Worm (Caenorhabditis elegans) whole organism, L4 larva: Measurements from ENCODE around the gene dsb-2.

Source experiments
- F10B5.3 ChIP-seq: sonication (generic microtip); optimal IDR thresholded peaks from 2 replicates; lab custom pipeline; 2016; ENCODE audit warnings: mild to moderate bottlenecking, missing genetic modification characterization, missing compliant biosample characterization
- F26F4.8 ChIP-seq: fragments of 200-800 bp; sonication (Bioruptor generic); conservative IDR thresholded peaks from 2 replicates; pipeline ENCODE4 v1.3.6; 2022; ENCODE audit warnings: missing genetic modification characterization, missing compliant biosample characterization
- Y105C5A.15 ChIP-seq: fragments of 200-800 bp; sonication (Bioruptor generic); IDR thresholded peaks from 2 replicates; pipeline ENCODE4 v1.3.6; 2022; ENCODE audit warnings: missing genetic modification characterization, missing compliant biosample characterization
- ama-1 ChIP-seq: fragments of 150-350 bp; optimal IDR thresholded peaks from 2 replicates; lab custom pipeline; 2014; ENCODE audit warnings: inconsistent platforms, mixed read lengths
- arid-1 ChIP-seq: fragments of 200-800 bp; sonication (Bioruptor generic); conservative IDR thresholded peaks from 2 replicates; pipeline ENCODE4 v1.3.6; 2022; ENCODE audit warnings: missing genetic modification reagents, missing genetic modification characterization, missing compliant biosample characterization
- ceh-20 ChIP-seq: fragments of 200-800 bp; sonication (Bioruptor generic); IDR thresholded peaks from 2 replicates; pipeline ENCODE4 v1.3.6; 2022; ENCODE audit warnings: missing genetic modification reagents, missing genetic modification characterization, missing compliant biosample characterization
- ceh-82 ChIP-seq: sonication (generic microtip); optimal IDR thresholded peaks from 2 replicates; lab custom pipeline; 2017; ENCODE audit warnings: missing biosample characterization, missing genetic modification characterization
- ces-1 ChIP-seq: fragments of 150-350 bp; sonication (generic microtip); optimal IDR thresholded peaks from 4 replicates; lab custom pipeline; 2014; ENCODE audit warnings: missing biosample characterization, missing genetic modification reagents, missing genetic modification characterization
- cey-2 ChIP-seq: sonication (generic microtip); optimal IDR thresholded peaks from 3 replicates; lab custom pipeline; 2017; ENCODE audit warnings: missing genetic modification characterization, mild to moderate bottlenecking, missing compliant biosample characterization, antibody characterized with exemption, borderline replicate concordance; ENCODE audit not compliant: insufficient read depth
- daf-19 ChIP-seq: fragments of 200-800 bp; sonication (Bioruptor generic); conservative IDR thresholded peaks from 2 replicates; pipeline ENCODE4 v1.3.6; 2022; ENCODE audit warnings: missing genetic modification characterization, missing compliant biosample characterization
- dmd-6 ChIP-seq: fragments of 200-800 bp; sonication (Bioruptor generic); IDR thresholded peaks from 2 replicates; pipeline ENCODE4 v1.3.6; 2022; ENCODE audit warnings: missing genetic modification reagents, missing genetic modification characterization, missing compliant biosample characterization
- dmd-8 ChIP-seq: fragments of 200-800 bp; sonication (Bioruptor generic); IDR thresholded peaks from 2 replicates; pipeline ENCODE4 v1.3.6; 2022; ENCODE audit warnings: missing genetic modification characterization, missing compliant biosample characterization
- dpl-1 ChIP-seq: fragments of 150-350 bp; optimal IDR thresholded peaks from 2 replicates; lab custom pipeline; 2014; ENCODE audit warnings: missing biosample characterization, missing genetic modification reagents, missing genetic modification characterization
- lin-1 ChIP-seq: fragments of 200-800 bp; sonication (Bioruptor generic); IDR thresholded peaks from 2 replicates; pipeline ENCODE4 v1.3.6; 2022; ENCODE audit warnings: missing genetic modification reagents, missing genetic modification characterization, missing compliant biosample characterization
- lin-13 ChIP-seq: fragments of 150-350 bp; optimal IDR thresholded peaks from 2 replicates; lab custom pipeline; 2014; ENCODE audit warnings: missing biosample characterization, missing genetic modification reagents, missing genetic modification characterization
- lin-29 ChIP-seq: fragments of 200-800 bp; sonication (Bioruptor generic); IDR thresholded peaks from 2 replicates; pipeline ENCODE4 v1.3.6; 2022; ENCODE audit warnings: missing genetic modification reagents, missing genetic modification characterization, missing compliant biosample characterization
- lir-3 ChIP-seq: sonication (generic microtip); optimal IDR thresholded peaks from 2 replicates; lab custom pipeline; 2016; ENCODE audit warnings: mild to moderate bottlenecking, missing genetic modification characterization, missing compliant biosample characterization
- madf-9 ChIP-seq: fragments of 200-800 bp; sonication (Bioruptor generic); conservative IDR thresholded peaks from 2 replicates; pipeline ENCODE4 v1.3.6; 2022; ENCODE audit warnings: missing genetic modification reagents, missing genetic modification characterization, missing compliant biosample characterization
- mdl-1 ChIP-seq, 2 experiments: fragments of 150-350 bp in 1 of 2; sonication (generic microtip) in 1 of 2; optimal IDR thresholded peaks; 2 replicates each; lab custom pipeline; 2014 to 2017; ENCODE audit warnings: missing biosample characterization in 2 of 2, missing genetic modification characterization in 2 of 2
- mxl-3 ChIP-seq: fragments of 200-800 bp; sonication (Bioruptor generic); optimal IDR thresholded peaks from 2 replicates; lab custom pipeline; 2018; ENCODE audit warnings: mild to moderate bottlenecking, missing genetic modification characterization, missing compliant biosample characterization
- nhr-10 ChIP-seq: fragments of 150-350 bp; optimal IDR thresholded peaks from 2 replicates; lab custom pipeline; 2014; ENCODE audit warnings: missing biosample characterization, missing genetic modification characterization
- nhr-25 ChIP-seq: sonication (generic microtip); optimal IDR thresholded peaks from 2 replicates; lab custom pipeline; 2017; ENCODE audit warnings: missing genetic modification characterization, mild to moderate bottlenecking, missing compliant biosample characterization, antibody characterized with exemption, moderate library complexity, borderline replicate concordance; ENCODE audit not compliant: insufficient read depth
- nhr-28 ChIP-seq: fragments of 150-350 bp; optimal IDR thresholded peaks from 2 replicates; lab custom pipeline; 2014; ENCODE audit warnings: missing biosample characterization, missing genetic modification characterization
- nhr-6 ChIP-seq: fragments of 150-350 bp; optimal IDR thresholded peaks from 2 replicates; lab custom pipeline; 2014; ENCODE audit warnings: missing biosample characterization, missing genetic modification characterization
- nhr-76 ChIP-seq: fragments of 150-350 bp; optimal IDR thresholded peaks from 2 replicates; lab custom pipeline; 2014; ENCODE audit warnings: missing biosample characterization, missing genetic modification characterization
- nhr-77 ChIP-seq: fragments of 150-350 bp; optimal IDR thresholded peaks from 2 replicates; lab custom pipeline; 2014; ENCODE audit warnings: missing biosample characterization, missing genetic modification characterization
- pqm-1 ChIP-seq: sonication (generic microtip); optimal IDR thresholded peaks from 2 replicates; lab custom pipeline; 2017; ENCODE audit warnings: missing biosample characterization, missing genetic modification characterization
- unc-130 ChIP-seq: sonication (generic microtip); optimal IDR thresholded peaks from 2 replicates; lab custom pipeline; 2016; ENCODE audit warnings: missing genetic modification reagents, missing genetic modification characterization, missing compliant biosample characterization
- ztf-11 ChIP-seq: fragments of 150-350 bp; optimal IDR thresholded peaks from 2 replicates; lab custom pipeline; 2014; ENCODE audit warnings: missing biosample characterization, missing genetic modification characterization

The dsb-2 gene

DNA sequence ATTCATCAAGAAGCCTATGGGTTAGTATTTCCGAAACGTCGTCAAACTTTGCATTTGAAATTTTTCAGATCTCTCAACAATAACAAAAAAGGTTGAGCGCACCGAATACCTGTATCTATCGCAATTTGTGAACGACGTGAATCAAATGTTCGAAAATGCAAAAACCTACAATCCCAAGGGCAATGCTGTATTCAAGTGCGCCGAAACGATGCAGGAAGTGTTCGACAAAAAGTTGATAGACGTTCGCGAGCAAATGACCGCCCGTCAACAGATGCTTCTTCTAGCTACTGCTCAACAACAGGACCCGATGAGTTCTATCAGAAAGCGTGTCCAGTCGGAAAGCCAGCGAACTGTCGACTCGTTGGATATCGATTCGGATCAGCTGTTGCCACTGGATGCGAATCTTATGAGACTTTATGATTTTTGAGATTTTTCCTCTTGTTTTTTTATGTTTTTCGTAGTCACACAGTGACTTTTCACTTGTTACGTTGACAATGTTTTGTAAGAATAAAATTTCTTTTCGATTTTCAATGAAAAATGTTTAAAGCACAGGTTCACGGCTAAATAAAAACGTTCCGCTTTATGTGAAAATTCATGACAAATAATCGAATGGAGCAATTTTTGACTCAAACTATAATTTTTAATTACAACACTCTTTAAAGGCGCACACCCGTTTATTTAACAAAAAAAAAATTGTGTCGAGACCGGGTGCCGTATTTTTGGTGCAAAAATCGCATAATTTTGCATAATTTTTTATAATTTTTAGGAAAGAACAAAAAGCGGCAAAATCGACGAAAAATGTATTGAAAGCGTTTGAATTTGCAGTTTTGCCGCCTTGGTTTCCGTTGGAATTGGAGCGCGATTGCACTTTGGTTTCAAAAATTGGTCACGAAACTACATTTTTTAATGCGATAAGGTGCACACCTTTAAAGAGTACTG, 3.3 kb upstream of the dsb-2 start (continued):
- TF ChIP-seq dmd-8 (GFP tag; lab: Robert Waterston, UW) (no peak), lir-3 (tag; lab: Kevin White, UChicago) (peak; percentile 50), Y105C5A.15 (GFP tag; lab: Robert Waterston, UW) (no peak), nhr-76 (tag; lab: Kevin White, UChicago) (no peak), nhr-25 (tag; lab: Kevin White, UChicago) (peak; percentile 66), arid-1 (GFP tag; lab: Robert Waterston, UW) (0 out of 2 replicates have a peak, but pooled peaks have one; percentile 42), mdl-1 (tag; optimal IDR thresholded peaks at IDR 0.05; lab: Kevin White, UChicago) (peak in 1 of 2 experiments; percentile 16)

DNA sequence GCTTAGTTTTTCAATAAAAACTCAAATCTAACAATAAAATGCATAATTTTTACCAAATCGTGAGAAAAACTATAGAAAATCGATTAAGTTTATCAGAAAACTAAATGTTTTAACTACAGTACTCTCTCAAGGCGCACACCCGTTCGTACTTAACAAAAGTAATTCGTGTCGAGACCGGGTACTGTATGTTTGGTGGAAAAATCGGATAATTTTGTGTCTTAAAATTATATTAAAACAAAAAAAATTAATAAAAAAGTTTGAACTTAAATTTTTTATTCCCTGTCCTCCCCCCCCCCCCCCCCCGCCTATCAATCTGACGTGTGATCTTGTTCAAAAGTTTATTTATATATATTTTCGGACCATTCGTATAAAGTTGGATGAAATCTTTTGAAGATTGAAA, 2.6 kb upstream of the dsb-2 start, which contains the start of gene F26H11.4:
Gene F26H11.4, plus strand, starts transcription at position 301 of the 400 bp plus-strand sequence.
- TF ChIP-seq nhr-6 (tag; lab: Kevin White, UChicago): no peak
- TF ChIP-seq lin-1: 0 out of 2 replicates have a peak, but pooled peaks have one; percentile 3

ce11 chrII:14413035-14413525, 2.2 kb downstream of the dsb-2 start, which contains the start of gene exl-1:
Gene exl-1, minus strand, starts transcription at chrII:14413475.
- TF ChIP-seq dpl-1 (GFP tag; lab: Kevin White, UChicago) (peak; percentile 1), daf-19 (0 out of 2 replicates have a peak, but pooled peaks have one; percentile 40), nhr-25 (tag; lab: Kevin White, UChicago) (no peak)

DNA sequence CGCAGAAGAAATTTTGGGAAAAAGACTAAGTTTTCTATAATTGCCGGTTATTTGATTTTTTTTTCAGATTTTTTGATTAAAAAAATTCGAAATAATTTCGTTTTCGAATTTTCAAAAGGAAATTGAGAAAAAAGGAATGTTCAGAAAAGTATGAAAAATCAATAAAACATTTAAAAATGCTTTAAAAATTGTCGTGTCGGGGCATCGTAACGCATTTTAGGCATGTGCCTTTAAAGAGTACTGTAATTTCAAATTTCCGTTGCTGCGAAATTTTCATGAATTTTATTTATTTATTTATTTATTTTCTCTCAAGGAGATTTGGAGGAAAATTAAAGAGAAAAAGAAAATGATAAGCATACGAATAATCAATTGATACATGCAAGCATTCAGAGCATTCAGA, 2.8 kb downstream of the dsb-2 start:
- TF ChIP-seq nhr-28 (tag; lab: Kevin White, UChicago): no peak
- TF ChIP-seq ceh-20 (GFP tag; lab: Robert Waterston, UW): no peak
- TF ChIP-seq ztf-11 (tag; lab: Kevin White, UChicago): no peak
- no peak for TF ChIP-seq ces-1 (GFP tag; lab: Kevin White, UChicago)
- TF ChIP-seq ama-1 (lab: Kevin White, UChicago): no peak
- no peak for TF ChIP-seq F10B5.3 (tag; lab: Kevin White, UChicago)
- no peak for TF ChIP-seq cey-2 (tag; lab: Kevin White, UChicago)

ce11 chrII:14415427-14415826, 4.5 kb downstream of the dsb-2 start:
- TF ChIP-seq nhr-10 (tag; lab: Kevin White, UChicago): no peak
- TF ChIP-seq unc-130: no peak
- no peak for TF ChIP-seq lin-29
- no peak for TF ChIP-seq mxl-3 (GFP tag; lab: Kevin White, UChicago)
- TF ChIP-seq arid-1 (GFP tag; lab: Robert Waterston, UW): no peak
- no peak for TF ChIP-seq madf-9 (GFP tag; lab: Robert Waterston, UW)
- no peak for TF ChIP-seq nhr-77 (tag; lab: Kevin White, UChicago)
- no peak for TF ChIP-seq F26F4.8 (GFP tag; lab: Robert Waterston, UW)
- TF ChIP-seq pqm-1 (tag; lab: Kevin White, UChicago): peak; percentile 6
- peak; percentile 58; the same call in 1 of the 2 replicates for TF ChIP-seq dmd-6 (GFP tag; lab: Robert Waterston, UW)
- TF ChIP-seq ceh-82 (tag; lab: Kevin White, UChicago): no peak
- TF ChIP-seq lin-13: no peak
- TF ChIP-seq nhr-28 (tag; lab: Kevin White, UChicago): peak; percentile 63
